Worm (Caenorhabditis elegans): ENCODE data around the gene mpz-6.

ce11 chrII:9445368-9445767 lies 38.4 kb upstream of the mpz-6 start, which contains the start of gene R09D1.13:
- TF ChIP-seq bed-1 (GFP tag; IDR thresholded peaks at IDR 0.05) (no peak), B0019.2 (GFP tag; conservative IDR thresholded peaks at IDR 0.05) (no peak), C06A6.2 (GFP tag; conservative IDR thresholded peaks at IDR 0.05) (no peak), cebp-2 (GFP tag; IDR thresholded peaks at IDR 0.05) (no peak), T26A5.8 (tag; optimal IDR thresholded peaks at IDR 0.05) (no peak), ceh-100 (GFP tag; IDR thresholded peaks at IDR 0.05) (no peak), nfya-1 (tag; optimal IDR thresholded peaks at IDR 0.05; ENCODE audit: borderline replicate concordance, insufficient read depth) (no peak), ccch-3 (GFP tag; optimal IDR thresholded peaks at IDR 0.05) (no peak)

All from whole organism, young adult.